Fruit fly (Drosophila melanogaster): ENCODE measurements around the gene Svip.
A peak's percentile ranks its signal among the peaks of the same experiment; 100 is the strongest.

The Svip gene

dm6 chr3L:9383345-9384075 is 24.7 kb downstream of the Svip start, which contains the start of gene Hsp27 (continued):
- TF ChIP-seq CG3065 (GFP tag; optimal IDR thresholded peaks at IDR 0.05): peak; percentile 95
- peak; percentile 98 for TF ChIP-seq Aef1 (GFP tag; IDR thresholded peaks at IDR 0.05)
- peak; percentile 97 for TF ChIP-seq CG3281 (GFP tag; optimal IDR thresholded peaks at IDR 0.05)
- peak; percentile 96 for TF ChIP-seq CG12155 (GFP tag; optimal IDR thresholded peaks at IDR 0.05)
- TF ChIP-seq gsb (GFP tag; IDR thresholded peaks at IDR 0.05): peak; percentile 96
- peak; percentile 4 to 66 for TF ChIP-seq crp (GFP tag; optimal IDR thresholded peaks at IDR 0.05)
- TF ChIP-seq CG18476 (GFP tag; optimal IDR thresholded peaks at IDR 0.05): peak; percentile 98
- TF ChIP-seq CG1647 (GFP tag; optimal IDR thresholded peaks at IDR 0.05): peak; percentile 97
- TF ChIP-seq CG1603 (tag; optimal IDR thresholded peaks at IDR 0.05): peak; percentile 96
- peak; percentile 68 for TF ChIP-seq Mes4 (GFP tag; optimal IDR thresholded peaks at IDR 0.05)
- peak; percentile 89 for TF ChIP-seq repo (GFP tag; optimal IDR thresholded peaks at IDR 0.05)
- TF ChIP-seq CoRest (tag; optimal IDR thresholded peaks at IDR 0.05): peak; percentile 97
- peak; percentile 88 for TF ChIP-seq CG9609 (GFP tag; optimal IDR thresholded peaks at IDR 0.05)
- peak; percentile 97 for TF ChIP-seq mam (GFP tag; optimal IDR thresholded peaks at IDR 0.05)
- peak; percentile 94 for TF ChIP-seq onecut (GFP tag; IDR thresholded peaks at IDR 0.05)
- TF ChIP-seq Ada2b (GFP tag; IDR thresholded peaks at IDR 0.05): peak; percentile 99
- TF ChIP-seq CG8089 (GFP tag; optimal IDR thresholded peaks at IDR 0.05): peak; percentile 83
- peak; percentile 80 for TF ChIP-seq CG10321 (GFP tag; IDR thresholded peaks at IDR 0.05)
- TF ChIP-seq Doc3 (GFP tag; IDR thresholded peaks at IDR 0.05; ENCODE audit: partially characterized antibody): no peak
- peak; percentile 99 for TF ChIP-seq slbo (GFP tag; IDR thresholded peaks at IDR 0.05)
- TF ChIP-seq TFAM (GFP tag; optimal IDR thresholded peaks at IDR 0.05): peak; percentile 92
- no peak for TF ChIP-seq eve (GFP tag; optimal IDR thresholded peaks at IDR 0.05)
- TF ChIP-seq CG4820 (GFP tag; optimal IDR thresholded peaks at IDR 0.05): peak; percentile 98
- TF ChIP-seq Hsf (GFP tag; optimal IDR thresholded peaks at IDR 0.05): peak; percentile 97
- TF ChIP-seq Hand (GFP tag; optimal IDR thresholded peaks at IDR 0.05): peak; percentile 92
- TF ChIP-seq Lpt (GFP tag; optimal IDR thresholded peaks at IDR 0.05): no peak
- TF ChIP-seq org-1 (GFP tag; optimal IDR thresholded peaks at IDR 0.05): peak; percentile 97
- peak; percentile 98 for TF ChIP-seq stc (GFP tag; IDR thresholded peaks at IDR 0.05)
- TF ChIP-seq CG15011 (GFP tag; optimal IDR thresholded peaks at IDR 0.05): peak; percentile 96
- peak; percentile 97 for TF ChIP-seq CG12071 (GFP tag; optimal IDR thresholded peaks at IDR 0.05)
- TF ChIP-seq CG16813 (GFP tag; IDR thresholded peaks at IDR 0.05; ENCODE audit: partially characterized antibody): no peak
- TF ChIP-seq ind (GFP tag; optimal IDR thresholded peaks at IDR 0.05): peak; percentile 99
- peak; percentile 94 for TF ChIP-seq CG8359 (GFP tag; optimal IDR thresholded peaks at IDR 0.05; ENCODE audit: borderline replicate concordance)
- TF ChIP-seq Blimp-1 (GFP tag; optimal IDR thresholded peaks at IDR 0.05): peak; percentile 98
- TF ChIP-seq CG32532 (GFP tag; IDR thresholded peaks at IDR 0.05): peak; percentile 99
- TF ChIP-seq Med (GFP tag): peak; percentile 98
- TF ChIP-seq H15 (GFP tag; IDR thresholded peaks at IDR 0.05): peak; percentile 99
- TF ChIP-seq eyg (GFP tag; optimal IDR thresholded peaks at IDR 0.05): peak; percentile 92
- peak; percentile 95 for TF ChIP-seq CG10462 (GFP tag; optimal IDR thresholded peaks at IDR 0.05)
- TF ChIP-seq CG12219 (GFP tag; optimal IDR thresholded peaks at IDR 0.05): peak; percentile 94
- peak; percentile 89 for TF ChIP-seq CG18011 (GFP tag; optimal IDR thresholded peaks at IDR 0.05)
- TF ChIP-seq Sox102F (GFP tag; optimal IDR thresholded peaks at IDR 0.05): peak; percentile 99
- TF ChIP-seq CG10209 (GFP tag; optimal IDR thresholded peaks at IDR 0.05): peak; percentile 98
- peak; percentile 97 for TF ChIP-seq CG6175 (GFP tag; IDR thresholded peaks at IDR 0.05)
- TF ChIP-seq Doc2 (GFP tag; IDR thresholded peaks at IDR 0.05): peak; percentile 93
- peak; percentile 97 for TF ChIP-seq cwo (GFP tag; optimal IDR thresholded peaks at IDR 0.05)
- TF ChIP-seq odd (GFP tag; optimal IDR thresholded peaks at IDR 0.05): peak; percentile 95
- TF ChIP-seq ac (GFP tag; optimal IDR thresholded peaks at IDR 0.05): peak; percentile 82
- peak; percentile 99 for TF ChIP-seq CG6689 (GFP tag; IDR thresholded peaks at IDR 0.05)
- peak; percentile 93 for TF ChIP-seq CG11696 (GFP tag; IDR thresholded peaks at IDR 0.05)
